Worm (Caenorhabditis elegans) whole organism, L4 larva: ENCODE data around the gene srt-28.

ENCODE experiments used
- lin-39 ChIP-seq: fragments of 150-350 bp; optimal IDR thresholded peaks from 2 replicates; lab custom pipeline; 2014; ENCODE audit warnings: missing biosample characterization, missing genetic modification reagents, missing genetic modification characterization
- nhr-25 ChIP-seq: sonication (generic microtip); optimal IDR thresholded peaks from 2 replicates; lab custom pipeline; 2017; ENCODE audit warnings: missing genetic modification characterization, mild to moderate bottlenecking, missing compliant biosample characterization, antibody characterized with exemption, moderate library complexity, borderline replicate concordance; ENCODE audit not compliant: insufficient read depth
- nhr-41 ChIP-seq: fragments of 200-800 bp; sonication (Bioruptor generic); IDR thresholded peaks from 2 replicates; pipeline ENCODE4 v1.3.6; 2022; ENCODE audit warnings: missing genetic modification reagents, missing genetic modification characterization, missing compliant biosample characterization
- pqm-1 ChIP-seq: sonication (generic microtip); optimal IDR thresholded peaks from 2 replicates; lab custom pipeline; 2017; ENCODE audit warnings: missing biosample characterization, missing genetic modification characterization

- TF ChIP-seq lin-39 (no peak), pqm-1 (no peak), nhr-25 (tag; lab: Kevin White, UChicago) (no peak), nhr-41 (no peak)
Measured at ce11 chrV:2734360-2734759, 20.9 kb upstream of the srt-28 start, which contains the start of gene srg-57.
